Fruit fly (Drosophila melanogaster) whole organism, wandering third instar larva: Measurements from ENCODE around the gene CG15343.

ENCODE experiments used
- CG32264 ChIP-seq: fragments of 200-800 bp; sonication (Bioruptor generic); optimal IDR thresholded peaks from 2 replicates; lab custom pipeline; 2016; ENCODE audit warnings: missing biosample characterization, missing genetic modification characterization
- CG9705 ChIP-seq: fragments of 200-800 bp; sonication (Bioruptor generic); optimal IDR thresholded peaks from 2 replicates; lab custom pipeline; 2018; ENCODE audit warnings: missing biosample characterization, mild to moderate bottlenecking, missing genetic modification characterization
- Dfd ChIP-seq: fragments of >200 bp; optimal IDR thresholded peaks from 2 replicates; lab custom pipeline; 2017; ENCODE audit warnings: missing biosample characterization, missing genetic modification characterization
- HLH106 ChIP-seq: fragments of 200-800 bp; optimal IDR thresholded peaks from 3 replicates; lab custom pipeline; 2019; ENCODE audit warnings: missing biosample characterization, mild to moderate bottlenecking, missing genetic modification characterization, moderate library complexity
- Hnf4 ChIP-seq: fragments of 200-800 bp; sonication (Bioruptor generic); optimal IDR thresholded peaks from 2 replicates; lab custom pipeline; 2016; ENCODE audit warnings: missing biosample characterization, mild to moderate bottlenecking, missing genetic modification characterization
- Hr78 ChIP-seq: fragments of >200 bp; optimal IDR thresholded peaks from 2 replicates; lab custom pipeline; 2017; ENCODE audit warnings: missing biosample characterization, missing genetic modification characterization
- Hr83 ChIP-seq: fragments of 200-300 bp; sonication (Bioruptor generic); optimal IDR thresholded peaks from 2 replicates; lab custom pipeline; 2016; ENCODE audit warnings: missing biosample characterization, mild to moderate bottlenecking, missing genetic modification characterization, moderate library complexity; ENCODE audit not compliant: poor library complexity, severe bottlenecking
- Jra ChIP-seq: sonication (Bioruptor generic); optimal IDR thresholded peaks from 2 replicates; lab custom pipeline; 2016; ENCODE audit warnings: missing biosample characterization, missing genetic modification characterization
- Mio ChIP-seq: sonication (Bioruptor generic); optimal IDR thresholded peaks from 2 replicates; lab custom pipeline; 2016; ENCODE audit warnings: missing biosample characterization, missing genetic modification characterization
- Myc ChIP-seq: fragments of >200 bp; optimal IDR thresholded peaks from 2 replicates; lab custom pipeline; 2017
- OdsH ChIP-seq: fragments of 200-800 bp; sonication (Bioruptor generic); optimal IDR thresholded peaks from 2 replicates; lab custom pipeline; 2016; ENCODE audit warnings: missing biosample characterization, mild to moderate bottlenecking, missing genetic modification characterization
- Rel ChIP-seq, 2 experiments: fragments of 200-800 bp; sonication (Bioruptor generic) in 1 of 2; optimal IDR thresholded peaks; 2 replicates in 1 of 2; 3 replicates in 1 of 2; lab custom pipeline; 2016 to 2019; ENCODE audit warnings: mild to moderate bottlenecking in 2 of 2, missing biosample characterization in 2 of 2, missing genetic modification characterization in 2 of 2, moderate library complexity in 1 of 2
- Sp1 ChIP-seq: fragments of 200-800 bp; sonication (Bioruptor generic); optimal IDR thresholded peaks from 3 replicates; lab custom pipeline; 2019; ENCODE audit warnings: missing biosample characterization, mild to moderate bottlenecking, missing genetic modification characterization, moderate library complexity
- br ChIP-seq: fragments of 200-800 bp; sonication (Bioruptor generic); optimal IDR thresholded peaks from 2 replicates; lab custom pipeline; 2016; ENCODE audit warnings: missing biosample characterization, missing genetic modification characterization
- dmrt93B ChIP-seq: fragments of 200-800 bp; sonication (Bioruptor generic); optimal IDR thresholded peaks from 2 replicates; lab custom pipeline; 2018; ENCODE audit warnings: missing biosample characterization, mild to moderate bottlenecking, missing genetic modification characterization
- dsf ChIP-seq: sonication (Bioruptor generic); optimal IDR thresholded peaks from 2 replicates; lab custom pipeline; 2016; ENCODE audit warnings: missing biosample characterization, missing genetic modification characterization, borderline replicate concordance
- ey ChIP-seq: fragments of 200-800 bp; sonication (Bioruptor generic); optimal IDR thresholded peaks from 2 replicates; lab custom pipeline; 2016; ENCODE audit warnings: missing biosample characterization, missing genetic modification characterization
- foxo ChIP-seq, 2 experiments: fragments of 200-800 bp; sonication (Bioruptor generic); optimal IDR thresholded peaks; 2 replicates in 1 of 2; 3 replicates in 1 of 2; lab custom pipeline; 2016 to 2017; ENCODE audit warnings: missing biosample characterization in 2 of 2, missing genetic modification characterization in 2 of 2
- fru ChIP-seq: fragments of 200-800 bp; sonication (Bioruptor generic); optimal IDR thresholded peaks from 3 replicates; lab custom pipeline; 2016; ENCODE audit warnings: missing biosample characterization, mild to moderate bottlenecking, missing genetic modification characterization
- h ChIP-seq: fragments of 200-800 bp; sonication (Bioruptor generic); optimal IDR thresholded peaks from 3 replicates; lab custom pipeline; 2016; ENCODE audit warnings: missing biosample characterization, mild to moderate bottlenecking, missing genetic modification characterization
- psq ChIP-seq: fragments of 200-800 bp; sonication (Bioruptor generic); optimal IDR thresholded peaks from 3 replicates; lab custom pipeline; 2017; ENCODE audit warnings: missing biosample characterization, mild to moderate bottlenecking, missing genetic modification characterization, moderate library complexity
- rgr ChIP-seq: fragments of 200-800 bp; sonication (Bioruptor generic); optimal IDR thresholded peaks from 3 replicates; lab custom pipeline; 2016; ENCODE audit warnings: missing biosample characterization, mild to moderate bottlenecking, missing genetic modification characterization
- sage ChIP-seq: fragments of 200-800 bp; sonication (Bioruptor generic); optimal IDR thresholded peaks from 2 replicates; lab custom pipeline; 2016; ENCODE audit warnings: missing biosample characterization, mild to moderate bottlenecking, missing genetic modification characterization
- tai ChIP-seq: sonication (Bioruptor generic); optimal IDR thresholded peaks from 2 replicates; lab custom pipeline; 2016; ENCODE audit warnings: missing biosample characterization, missing genetic modification characterization
- woc ChIP-seq: sonication (Bioruptor generic); optimal IDR thresholded peaks from 2 replicates; lab custom pipeline; 2016; ENCODE audit warnings: missing biosample characterization, mild to moderate bottlenecking, missing genetic modification characterization

CG15343 gene

DNA sequence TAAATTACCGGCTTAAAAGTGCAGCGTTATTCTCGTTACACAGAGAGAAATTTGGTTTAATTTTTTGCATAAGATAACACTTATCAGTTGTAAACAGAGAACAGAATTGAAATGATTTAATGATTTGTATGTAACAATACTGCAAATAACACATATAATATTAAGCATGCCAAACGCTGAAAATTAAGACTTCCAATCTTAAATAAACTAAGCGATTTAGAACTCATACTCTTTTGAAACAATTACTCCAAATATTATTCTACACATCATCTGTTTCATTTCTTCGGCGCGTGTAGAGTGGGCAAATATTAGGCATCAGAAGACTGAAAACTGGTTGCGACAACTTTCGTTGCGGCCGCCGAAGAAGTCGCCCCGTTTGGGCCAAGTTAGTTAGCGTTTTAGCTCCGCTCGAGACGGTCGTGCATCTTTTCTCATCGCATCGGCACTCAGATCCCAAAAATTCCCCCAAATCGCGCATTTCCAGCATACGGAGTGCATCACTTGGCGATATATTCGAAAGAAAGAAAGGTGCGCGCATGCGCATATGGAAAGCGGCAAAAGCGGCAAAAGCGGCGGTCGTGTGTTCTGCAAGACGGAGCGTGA lies 21.2 kb downstream of the CG15343 start, which contains the start of gene CG1632:
Gene CG1632, plus strand, starts transcription at position 387 of the 603 bp plus-strand sequence.
- TF ChIP-seq dmrt93B: peak; percentile 64
- peak; percentile 83 for TF ChIP-seq woc (GFP tag; lab: Kevin White, UChicago)
- peak; percentile 40 for TF ChIP-seq Jra (GFP tag; lab: Kevin White, UChicago)
- TF ChIP-seq tai (GFP tag; lab: Kevin White, UChicago): no peak
- TF ChIP-seq rgr (GFP tag; lab: Kevin White, UChicago): peak; percentile 67
- no peak for TF ChIP-seq Dfd (GFP tag; lab: Kevin White, UChicago)
- TF ChIP-seq HLH106 (tag; lab: Kevin White, UChicago): peak; percentile 86
- TF ChIP-seq fru (GFP tag; lab: Kevin White, UChicago): peak; percentile 88
- TF ChIP-seq dsf (GFP tag; lab: Kevin White, UChicago): no peak
- TF ChIP-seq ey (GFP tag; lab: Kevin White, UChicago): peak; percentile 82
- peak; percentile 85 for TF ChIP-seq br
- TF ChIP-seq CG32264 (GFP tag; lab: Kevin White, UChicago): peak; percentile 33
- peak; percentile 85 for TF ChIP-seq Sp1 (GFP tag; lab: Kevin White, UChicago)
- peak; percentile 66 for TF ChIP-seq CG9705 (GFP tag; lab: Kevin White, UChicago)
- TF ChIP-seq OdsH (GFP tag; lab: Kevin White, UChicago): peak; percentile 83
- peak; percentile 63 for TF ChIP-seq sage (GFP tag; lab: Kevin White, UChicago)
- TF ChIP-seq foxo (GFP tag; optimal IDR thresholded peaks at IDR 0.05; lab: Kevin White, UChicago): peak in 1 of 2 experiments; percentile 84
- peak; percentile 87 for TF ChIP-seq h (GFP tag; lab: Kevin White, UChicago)
- no peak for TF ChIP-seq Rel (GFP tag; optimal IDR thresholded peaks at IDR 0.05; lab: Kevin White, UChicago)
- TF ChIP-seq Rel (tag; optimal IDR thresholded peaks at IDR 0.05; lab: Kevin White, UChicago): peak; percentile 88
- TF ChIP-seq psq: peak; percentile 61
- no peak for TF ChIP-seq Hr83 (GFP tag; lab: Kevin White, UChicago)
- no peak for TF ChIP-seq Hnf4 (GFP tag; lab: Kevin White, UChicago)

DNA sequence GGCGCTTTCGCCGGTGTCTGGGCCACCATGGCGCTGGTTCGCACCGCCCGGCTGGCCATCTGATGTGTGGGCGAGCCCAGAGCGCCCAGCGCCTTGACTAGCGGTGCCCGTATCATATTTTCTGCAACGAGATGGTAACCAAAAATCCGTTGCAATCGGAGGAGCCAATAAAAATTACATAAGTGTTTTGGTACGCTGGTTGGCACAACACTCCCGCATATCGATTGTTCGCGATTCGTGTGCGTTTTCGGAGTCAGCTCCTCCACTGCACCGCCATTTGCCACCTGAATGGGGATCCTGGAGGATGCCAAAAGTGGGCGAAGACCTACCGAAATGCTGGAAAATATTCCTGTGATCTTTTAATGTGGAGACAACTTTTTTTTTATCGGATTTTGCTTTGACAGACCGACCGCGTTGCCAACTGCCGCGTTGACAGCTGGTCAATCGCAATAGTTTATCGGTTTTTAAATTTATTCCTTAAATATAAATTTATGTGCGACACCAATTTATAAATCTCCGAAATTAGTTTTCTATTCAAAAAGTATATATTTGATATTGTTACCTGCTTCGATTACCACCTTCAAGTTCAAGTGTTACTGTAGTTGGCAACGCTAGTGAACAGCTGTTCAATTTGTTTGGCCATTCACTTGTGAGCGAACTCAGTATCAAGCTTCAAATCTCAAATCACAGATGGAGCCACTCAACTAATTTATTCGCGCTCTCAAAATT lies 22.2 kb downstream of the CG15343 start, which contains the start of gene ND-75:
Gene ND-75, minus strand, starts transcription at position 420 of the 729 bp plus-strand sequence.
- TF ChIP-seq Sp1 (GFP tag; lab: Kevin White, UChicago): no peak
- TF ChIP-seq Myc (lab: Kevin White, UChicago): peak; percentile 82

DNA sequence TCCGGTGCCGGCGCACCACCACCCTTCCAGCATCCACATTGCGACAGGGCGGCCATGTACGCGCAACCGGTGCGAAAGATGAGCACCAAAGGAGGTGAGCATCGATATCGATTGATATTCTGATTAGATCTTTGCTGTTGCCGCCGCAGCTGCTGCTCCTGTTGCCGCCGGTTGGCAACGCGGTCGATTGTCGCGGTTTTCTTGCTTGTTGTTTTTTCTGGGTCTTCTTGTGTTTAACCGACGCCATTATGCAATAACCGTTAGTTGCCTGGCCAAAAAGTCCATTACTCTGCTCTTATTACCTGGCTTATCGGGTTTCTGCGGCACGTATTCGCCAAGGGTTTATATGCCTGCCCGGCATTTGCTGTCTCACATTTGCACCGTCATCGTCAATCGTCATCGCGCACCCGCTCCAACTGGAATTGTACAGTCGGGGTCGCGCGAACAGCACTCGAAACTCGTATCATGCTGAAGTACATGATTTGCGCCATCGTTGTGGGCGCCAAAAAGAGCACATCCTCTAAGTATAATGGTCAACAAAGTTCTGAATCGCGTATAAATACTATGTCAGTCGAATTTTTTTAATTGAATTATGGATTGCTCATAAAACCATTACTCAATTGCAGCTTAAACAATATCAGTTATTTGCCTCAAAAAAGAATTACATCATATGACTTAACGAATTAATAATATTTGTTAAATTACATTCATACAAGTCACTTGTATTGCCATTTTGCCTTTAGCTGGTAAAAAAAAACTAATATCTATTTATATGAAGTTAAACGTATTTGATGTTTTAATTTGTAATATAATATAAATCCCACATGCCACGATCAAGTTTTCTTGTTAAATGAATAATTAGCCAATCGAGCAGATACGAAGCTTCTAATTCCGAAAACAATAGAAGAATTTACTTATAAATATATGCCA lies 29.4 kb downstream of the CG15343 start, which contains the start of gene sni:
Gene sni, minus strand, starts transcription at position 51 of the 930 bp plus-strand sequence.
- TF ChIP-seq Jra (GFP tag; lab: Kevin White, UChicago) (no peak), woc (GFP tag; lab: Kevin White, UChicago) (peak; percentile 54), CG32264 (GFP tag; lab: Kevin White, UChicago) (peak; percentile 1), ey (GFP tag; lab: Kevin White, UChicago) (peak; percentile 56), sage (GFP tag; lab: Kevin White, UChicago) (no peak), h (GFP tag; lab: Kevin White, UChicago) (peak; percentile 68), fru (GFP tag; lab: Kevin White, UChicago) (peak; percentile 69), Hr78 (GFP tag; lab: Kevin White, UChicago) (no peak), rgr (GFP tag; lab: Kevin White, UChicago) (peak; percentile 65), Mio (no peak), foxo (GFP tag; optimal IDR thresholded peaks at IDR 0.05; lab: Kevin White, UChicago) (peak in 1 of 2 experiments; percentile 61), Sp1 (GFP tag; lab: Kevin White, UChicago) (peak; percentile 60), CG9705 (GFP tag; lab: Kevin White, UChicago) (no peak), OdsH (GFP tag; lab: Kevin White, UChicago) (peak; percentile 62), HLH106 (tag; lab: Kevin White, UChicago) (peak; percentile 57)

DNA sequence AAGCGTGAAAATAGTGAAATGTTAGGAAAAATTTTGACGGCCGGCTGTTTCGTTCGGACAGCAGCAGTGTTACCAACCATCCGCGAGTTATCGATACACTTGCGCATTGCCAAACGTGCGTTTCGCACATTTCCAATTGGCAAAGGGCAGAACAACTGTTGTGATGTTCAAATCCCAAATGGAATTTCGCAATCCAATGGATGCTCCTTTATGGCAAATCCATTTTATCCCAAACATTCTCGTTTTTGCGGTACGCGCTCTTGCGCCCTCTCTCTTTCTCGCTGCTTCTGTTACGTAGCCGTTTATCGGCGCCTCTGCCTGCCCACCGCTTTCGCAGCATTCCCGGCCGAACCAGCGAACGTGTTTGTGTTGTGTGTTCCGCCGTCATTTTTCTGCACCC lies 30.4 kb downstream of the CG15343 start:
- TF ChIP-seq psq: peak; percentile 96
- TF ChIP-seq br: no peak
